Fruit fly (Drosophila melanogaster): ENCODE results near the gene Pde1c.

DNA sequence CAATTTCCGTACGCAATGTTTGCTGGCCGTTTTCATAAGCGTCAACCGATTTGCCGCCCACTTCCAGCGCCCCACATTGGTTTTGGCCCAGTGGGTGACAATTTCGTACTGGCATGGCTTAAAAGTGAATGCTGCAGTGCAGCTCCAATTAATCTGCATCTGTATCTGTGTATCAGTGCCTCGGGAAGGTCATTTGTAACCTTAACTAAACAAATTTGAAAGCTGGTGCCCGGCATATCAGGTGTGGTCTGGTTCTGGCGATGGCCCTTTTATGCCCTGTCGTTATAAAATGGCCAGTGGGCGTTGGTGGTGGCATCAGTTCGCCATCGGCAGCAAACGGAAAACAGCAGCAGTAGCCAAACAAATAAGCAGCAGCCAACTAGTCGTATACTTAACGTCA lies 15.5 kb upstream of the Pde1c start, which contains the start of gene Crys:
- no peak for TF ChIP-seq Sox102F (GFP tag; optimal IDR thresholded peaks at IDR 0.05)
- TF ChIP-seq Eip78C (GFP tag), result no peak
- TF ChIP-seq Eip75B (GFP tag; optimal IDR thresholded peaks at IDR 0.05), result no peak
- TF ChIP-seq salr (GFP tag; optimal IDR thresholded peaks at IDR 0.05), result no peak
- TF ChIP-seq CG16779 (tag; optimal IDR thresholded peaks at IDR 0.05), result no peak

All from whole organism, prepupa.